Fruit fly (Drosophila melanogaster): ENCODE measurements around the gene CG18135.

DNA sequence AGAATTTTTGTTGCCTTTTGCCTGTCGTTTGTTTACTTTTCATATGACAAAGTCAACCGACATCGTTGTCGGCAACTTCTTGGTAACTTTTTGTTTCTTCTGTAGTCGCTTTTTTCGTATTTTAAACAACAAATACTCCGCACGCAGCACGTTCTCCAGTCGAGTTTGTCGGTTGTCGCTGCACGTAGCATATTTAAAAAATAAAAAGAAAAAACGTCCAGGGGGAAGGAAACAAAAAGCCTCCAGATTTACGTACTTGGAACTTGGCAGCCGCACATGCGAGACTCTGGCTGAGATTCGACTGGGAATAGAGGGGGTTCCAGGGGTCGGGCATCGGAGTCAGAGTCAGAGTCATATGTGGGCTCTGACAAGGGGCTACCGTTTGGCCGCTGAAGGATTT is 23.6 kb upstream of the CG18135 start:
- TF ChIP-seq psq (optimal IDR thresholded peaks at IDR 0.05) (no peak), h (optimal IDR thresholded peaks at IDR 0.05) (no peak), Sin3A (optimal IDR thresholded peaks at IDR 0.05) (no peak)
